Fruit fly (Drosophila melanogaster) whole organism, adult: Measurements from ENCODE around the gene Prp18.

Source experiments
- CG11617 ChIP-seq: fragments of 200-800 bp; sonication (Bioruptor generic); optimal IDR thresholded peaks from 2 replicates; lab custom pipeline; 2017; ENCODE audit warnings: mild to moderate bottlenecking, missing biosample characterization, missing genetic modification reagents, missing genetic modification characterization
- CG12768 ChIP-seq: fragments of 200-800 bp; sonication (Bioruptor generic); optimal IDR thresholded peaks from 2 replicates; lab custom pipeline; 2017; ENCODE audit warnings: missing biosample characterization, missing genetic modification characterization, mild to moderate bottlenecking, moderate library complexity, missing genetic modification reagents
- CG14711 ChIP-seq: fragments of 200-800 bp; sonication (Bioruptor generic); optimal IDR thresholded peaks from 2 replicates; lab custom pipeline; 2018; ENCODE audit warnings: missing biosample characterization, mild to moderate bottlenecking, missing genetic modification characterization, moderate library complexity
- CG1620 ChIP-seq: fragments of 200-800 bp; sonication (Bioruptor generic); optimal IDR thresholded peaks from 2 replicates; lab custom pipeline; 2016; ENCODE audit warnings: missing biosample characterization, missing genetic modification characterization
- CG33017 ChIP-seq: fragments of 200-800 bp; sonication (Bioruptor generic); optimal IDR thresholded peaks from 2 replicates; lab custom pipeline; 2018; ENCODE audit warnings: missing biosample characterization, mild to moderate bottlenecking, missing genetic modification characterization, moderate library complexity
- CG5204 ChIP-seq: fragments of 200-800 bp; sonication (Bioruptor generic); optimal IDR thresholded peaks from 2 replicates; lab custom pipeline; 2016; ENCODE audit warnings: missing biosample characterization, missing genetic modification characterization
- CG7045 ChIP-seq: fragments of 200-800 bp; sonication (Bioruptor generic); optimal IDR thresholded peaks from 2 replicates; lab custom pipeline; 2017; ENCODE audit warnings: missing biosample characterization, mild to moderate bottlenecking, missing genetic modification characterization
- CG7101 ChIP-seq: fragments of 200-800 bp; sonication (Bioruptor generic); optimal IDR thresholded peaks from 2 replicates; lab custom pipeline; 2018; ENCODE audit warnings: missing biosample characterization, mild to moderate bottlenecking, missing genetic modification characterization, moderate library complexity
- Clk ChIP-seq: fragments of 200-800 bp; sonication (Bioruptor generic); optimal IDR thresholded peaks from 2 replicates; lab custom pipeline; 2017; ENCODE audit warnings: missing biosample characterization, missing genetic modification characterization
- Crg-1 ChIP-seq: fragments of 200-800 bp; sonication (Bioruptor generic); optimal IDR thresholded peaks from 2 replicates; lab custom pipeline; 2016; ENCODE audit warnings: missing biosample characterization, missing genetic modification characterization
- Hr96 ChIP-seq: fragments of 200-800 bp; sonication (Bioruptor generic); optimal IDR thresholded peaks from 2 replicates; lab custom pipeline; 2016; ENCODE audit warnings: missing biosample characterization, missing genetic modification characterization
- Mnt ChIP-seq: fragments of 200-800 bp; sonication (Bioruptor generic); optimal IDR thresholded peaks from 2 replicates; lab custom pipeline; 2016; ENCODE audit warnings: missing biosample characterization, mild to moderate bottlenecking, missing genetic modification characterization
- bab1 ChIP-seq: fragments of 200-800 bp; sonication (Bioruptor generic); optimal IDR thresholded peaks from 3 replicates; lab custom pipeline; 2019; ENCODE audit warnings: missing biosample characterization, mild to moderate bottlenecking, missing genetic modification characterization, moderate library complexity
- cic ChIP-seq: fragments of 200-800 bp; sonication (Bioruptor generic); optimal IDR thresholded peaks from 2 replicates; lab custom pipeline; 2017; ENCODE audit warnings: missing biosample characterization, mild to moderate bottlenecking, missing genetic modification characterization, moderate library complexity
- cnc ChIP-seq, 2 experiments: fragments of >200 bp; optimal IDR thresholded peaks; 2 replicates each; lab custom pipeline; 2017
- kay ChIP-seq: fragments of 200-800 bp; sonication (Bioruptor generic); peaks from one replicate; lab custom pipeline; 2016; ENCODE audit warnings: missing biosample characterization, missing genetic modification characterization, borderline replicate concordance
- ovo ChIP-seq: fragments of 200-800 bp; sonication (Bioruptor generic); optimal IDR thresholded peaks from 2 replicates; lab custom pipeline; 2016; ENCODE audit warnings: missing biosample characterization, missing genetic modification characterization
- pad ChIP-seq: fragments of 200-800 bp; sonication (Bioruptor generic); optimal IDR thresholded peaks from 3 replicates; lab custom pipeline; 2017; ENCODE audit warnings: missing biosample characterization, missing genetic modification characterization, mild to moderate bottlenecking, moderate library complexity, missing genetic modification reagents
- tj ChIP-seq: fragments of 200-800 bp; sonication (Bioruptor generic); optimal IDR thresholded peaks from 3 replicates; lab custom pipeline; 2017; ENCODE audit warnings: missing biosample characterization, mild to moderate bottlenecking, missing genetic modification characterization, moderate library complexity
- toe ChIP-seq: fragments of 200-800 bp; sonication (Bioruptor generic); optimal IDR thresholded peaks from 2 replicates; lab custom pipeline; 2016; ENCODE audit warnings: missing biosample characterization, missing genetic modification characterization

The Prp18 gene

dm6 chr3R:19014742-19015422, 16.2 kb downstream of the Prp18 start:
- TF ChIP-seq CG7101 (peak; percentile 48), CG12768 (GFP tag; lab: Kevin White, UChicago) (no peak), tj (GFP tag; lab: Kevin White, UChicago) (peak; percentile 98), Hr96 (GFP tag; lab: Kevin White, UChicago) (no peak), CG1620 (no peak), Crg-1 (GFP tag; lab: Kevin White, UChicago) (no peak), Clk (no peak), cnc (optimal IDR thresholded peaks at IDR 0.05; lab: Kevin White, UChicago) (no peak), CG11617 (no peak), ovo (GFP tag; lab: Kevin White, UChicago) (no peak), toe (GFP tag; lab: Kevin White, UChicago) (no peak), Mnt (no peak), cic (GFP tag; lab: Kevin White, UChicago) (no peak), pad (GFP tag; lab: Kevin White, UChicago) (no peak), bab1 (GFP tag; lab: Kevin White, UChicago) (peak; percentile 25), CG5204 (GFP tag; lab: Kevin White, UChicago) (no peak), CG14711 (tag; lab: Kevin White, UChicago) (peak; percentile 42), CG7045 (no peak), CG33017 (tag; lab: Kevin White, UChicago) (peak; percentile 37), kay (GFP tag; lab: Kevin White, UChicago) (no peak)

- TF ChIP-seq CG11617 (no peak), CG7101 (no peak), CG1620 (no peak), CG12768 (GFP tag; lab: Kevin White, UChicago) (no peak), CG33017 (tag; lab: Kevin White, UChicago) (no peak), CG7045 (no peak), pad (GFP tag; lab: Kevin White, UChicago) (no peak)
These were observed 17.0 kb downstream of the Prp18 start for dm6 chr3R:19014027-19014426.

dm6 chr3R:19011885-19012284, 19.2 kb downstream of the Prp18 start:
- TF ChIP-seq cnc (optimal IDR thresholded peaks at IDR 0.05; lab: Kevin White, UChicago): no peak

- TF ChIP-seq CG7101 (no peak), cnc (optimal IDR thresholded peaks at IDR 0.05; lab: Kevin White, UChicago) (no peak), kay (GFP tag; lab: Kevin White, UChicago) (no peak), CG33017 (tag; lab: Kevin White, UChicago) (no peak), CG14711 (tag; lab: Kevin White, UChicago) (no peak), CG11617 (no peak), pad (GFP tag; lab: Kevin White, UChicago) (no peak), Crg-1 (GFP tag; lab: Kevin White, UChicago) (no peak), CG5204 (GFP tag; lab: Kevin White, UChicago) (no peak), cic (GFP tag; lab: Kevin White, UChicago) (no peak)
These were observed 20.1 kb downstream of the Prp18 start for dm6 chr3R:19010923-19011322.

dm6 chr3R:19001701-19002100, 29.4 kb downstream of the Prp18 start:
- no peak for TF ChIP-seq tj (GFP tag; lab: Kevin White, UChicago)
- TF ChIP-seq toe (GFP tag; lab: Kevin White, UChicago): no peak
- TF ChIP-seq CG1620: no peak
- TF ChIP-seq Clk: no peak
- TF ChIP-seq CG14711 (tag; lab: Kevin White, UChicago): no peak
- no peak for TF ChIP-seq CG7101
- TF ChIP-seq pad (GFP tag; lab: Kevin White, UChicago): no peak
- no peak for TF ChIP-seq CG7045
- no peak for TF ChIP-seq cnc (optimal IDR thresholded peaks at IDR 0.05; lab: Kevin White, UChicago)
- TF ChIP-seq CG11617: no peak
- no peak for TF ChIP-seq Crg-1 (GFP tag; lab: Kevin White, UChicago)
- TF ChIP-seq CG5204 (GFP tag; lab: Kevin White, UChicago): no peak
- no peak for TF ChIP-seq Mnt

dm6 chr3R:18999906-19000451, 31.1 kb downstream of the Prp18 start:
- TF ChIP-seq CG33017 (tag; lab: Kevin White, UChicago) (no peak), ovo (GFP tag; lab: Kevin White, UChicago) (no peak), toe (GFP tag; lab: Kevin White, UChicago) (no peak), bab1 (GFP tag; lab: Kevin White, UChicago) (no peak), cic (GFP tag; lab: Kevin White, UChicago) (no peak), pad (GFP tag; lab: Kevin White, UChicago) (no peak)

- no peak for TF ChIP-seq Clk
- TF ChIP-seq bab1 (GFP tag; lab: Kevin White, UChicago): no peak
- no peak for TF ChIP-seq CG7045
- TF ChIP-seq pad (GFP tag; lab: Kevin White, UChicago): no peak
These were observed 32.7 kb downstream of the Prp18 start for dm6 chr3R:18998370-18998769.
